Fruit fly (Drosophila melanogaster) whole organism, embryonic: ENCODE measurements around the gene CG31161.

Experiments
- Blimp-1 ChIP-seq: fragments of 200-800 bp; sonication (Bioruptor generic); optimal IDR thresholded peaks from 3 replicates; lab custom pipeline; 2018; ENCODE audit warnings: missing biosample characterization, missing genetic modification characterization, mild to moderate bottlenecking, moderate library complexity, missing genetic modification reagents
- Bteb2 ChIP-seq: fragments of 200-800 bp; sonication (Bioruptor generic); optimal IDR thresholded peaks from 2 replicates; lab custom pipeline; 2016; ENCODE audit warnings: missing biosample characterization, missing genetic modification characterization
- CG10209 ChIP-seq: fragments of 200-800 bp; sonication (Bioruptor generic); optimal IDR thresholded peaks from 3 replicates; lab custom pipeline; 2017; ENCODE audit warnings: missing biosample characterization, mild to moderate bottlenecking, missing genetic modification characterization, missing genetic modification reagents
- CG10267 ChIP-seq: fragments of 200-800 bp; sonication (Bioruptor generic); optimal IDR thresholded peaks from 2 replicates; lab custom pipeline; 2018; ENCODE audit warnings: missing biosample characterization, mild to moderate bottlenecking, missing genetic modification characterization, moderate library complexity
- CG10979 ChIP-seq: fragments of 200-800 bp; sonication (Bioruptor generic); optimal IDR thresholded peaks from 2 replicates; lab custom pipeline; 2018; ENCODE audit warnings: missing biosample characterization, mild to moderate bottlenecking, missing genetic modification characterization, moderate library complexity
- CG11093 ChIP-seq: fragments of 200-800 bp; sonication (Bioruptor generic); IDR thresholded peaks from 3 replicates; pipeline ENCODE4 v1.3.6; 2022; ENCODE audit warnings: missing biosample characterization, missing genetic modification characterization
- CG13775 ChIP-seq: fragments of 200-800 bp; sonication (Bioruptor generic); optimal IDR thresholded peaks from 3 replicates; lab custom pipeline; 2017; ENCODE audit warnings: missing biosample characterization, mild to moderate bottlenecking, missing genetic modification characterization
- CG14441 ChIP-seq: fragments of 200-800 bp; sonication (Bioruptor generic); IDR thresholded peaks from 2 replicates; pipeline ENCODE4 v1.3.6; 2022; ENCODE audit warnings: missing biosample characterization, missing genetic modification characterization
- CG17186 ChIP-seq: fragments of 200-800 bp; sonication (Bioruptor generic); optimal IDR thresholded peaks from 3 replicates; lab custom pipeline; 2017; ENCODE audit warnings: missing biosample characterization, missing genetic modification reagents, missing genetic modification characterization
- CG2129 ChIP-seq: fragments of 200-800 bp; sonication (Bioruptor generic); IDR thresholded peaks from 2 replicates; pipeline ENCODE4 v1.3.6; 2022; ENCODE audit warnings: missing biosample characterization, missing genetic modification characterization; ENCODE audit not compliant: partially characterized antibody
- CG30020 ChIP-seq: fragments of 200-800 bp; optimal IDR thresholded peaks from 2 replicates; lab custom pipeline; 2019; ENCODE audit warnings: missing biosample characterization, mild to moderate bottlenecking, missing genetic modification characterization, moderate library complexity
- CG3726 ChIP-seq: fragments of 200-800 bp; sonication (Bioruptor generic); IDR thresholded peaks from 3 replicates; pipeline ENCODE4, ENCODE4 v1.3.6; 2022; ENCODE audit warnings: missing biosample characterization, missing genetic modification characterization
- CG5245 ChIP-seq: fragments of 200-800 bp; sonication (Bioruptor generic); optimal IDR thresholded peaks from 3 replicates; lab custom pipeline; 2016; ENCODE audit warnings: missing biosample characterization, missing genetic modification characterization
- CG5953 ChIP-seq: fragments of 200-800 bp; sonication (Bioruptor generic); IDR thresholded peaks from 2 replicates; pipeline ENCODE4 v1.3.6; 2022; ENCODE audit warnings: missing biosample characterization, missing genetic modification characterization
- CG6654 ChIP-seq: fragments of 200-800 bp; sonication (Bioruptor generic); optimal IDR thresholded peaks from 2 replicates; lab custom pipeline; 2017; ENCODE audit warnings: missing biosample characterization, mild to moderate bottlenecking, missing genetic modification characterization
- CG7928 ChIP-seq: fragments of 200-800 bp; sonication (Bioruptor generic); optimal IDR thresholded peaks from 2 replicates; lab custom pipeline; 2017; ENCODE audit warnings: missing biosample characterization, mild to moderate bottlenecking, missing genetic modification characterization
- CG8359 ChIP-seq: fragments of 200-800 bp; sonication (Bioruptor generic); optimal IDR thresholded peaks from 2 replicates; lab custom pipeline; 2017; ENCODE audit warnings: missing biosample characterization, mild to moderate bottlenecking, missing genetic modification characterization, borderline replicate concordance
- CG8944 ChIP-seq: fragments of 200-800 bp; sonication (Bioruptor generic); optimal IDR thresholded peaks from 3 replicates; lab custom pipeline; 2016; ENCODE audit warnings: missing biosample characterization, missing genetic modification characterization
- CG9215 ChIP-seq: fragments of 200-800 bp; sonication (Bioruptor generic); IDR thresholded peaks from 2 replicates; pipeline ENCODE4 v1.3.6; 2022; ENCODE audit warnings: missing biosample characterization, missing genetic modification characterization
- Camta ChIP-seq: fragments of 200-800 bp; sonication (Bioruptor generic); optimal IDR thresholded peaks from 2 replicates; lab custom pipeline; 2016; ENCODE audit warnings: missing biosample characterization, missing genetic modification characterization
- D19A ChIP-seq: fragments of 200-800 bp; optimal IDR thresholded peaks from 3 replicates; lab custom pipeline; 2019; ENCODE audit warnings: missing biosample characterization, mild to moderate bottlenecking, missing genetic modification characterization, moderate library complexity
- Dref ChIP-seq: fragments of 200-800 bp; sonication (Bioruptor generic); IDR thresholded peaks from 2 replicates; pipeline ENCODE4 v1.3.6; 2022; ENCODE audit warnings: missing biosample characterization, missing genetic modification characterization
- HLH3B ChIP-seq: fragments of 200-800 bp; sonication (Bioruptor generic); IDR thresholded peaks from 2 replicates; pipeline ENCODE4 v1.3.6; 2022; ENCODE audit warnings: missing biosample characterization, missing genetic modification characterization
- Hr39 ChIP-seq: fragments of >200 bp; optimal IDR thresholded peaks from 2 replicates; lab custom pipeline; 2017
- Hsf ChIP-seq: fragments of 200-800 bp; sonication (Bioruptor generic); optimal IDR thresholded peaks from 3 replicates; lab custom pipeline; 2016; ENCODE audit warnings: missing biosample characterization, missing genetic modification characterization
- MBD-R2 ChIP-seq: fragments of 200-800 bp; sonication (Bioruptor generic); IDR thresholded peaks from 2 replicates; pipeline ENCODE4 v1.3.6; 2022; ENCODE audit warnings: missing biosample characterization, missing genetic modification characterization
- Neu2 ChIP-seq: fragments of 200-800 bp; sonication (Bioruptor generic); optimal IDR thresholded peaks from 3 replicates; lab custom pipeline; 2016; ENCODE audit warnings: missing biosample characterization, missing genetic modification characterization, borderline replicate concordance
- Pdp1 ChIP-seq, 2 experiments: fragments of 200-800 bp; sonication (Bioruptor generic); optimal IDR thresholded peaks; 3 replicates each; lab custom pipeline; 2016; ENCODE audit warnings: missing biosample characterization in 2 of 2, missing genetic modification characterization in 2 of 2, mild to moderate bottlenecking in 1 of 2, moderate library complexity in 1 of 2
- ato ChIP-seq: fragments of 200-800 bp; sonication (Bioruptor generic); IDR thresholded peaks from 2 replicates; pipeline ENCODE4 v1.3.6; 2022; ENCODE audit warnings: missing biosample characterization, missing genetic modification characterization; ENCODE audit not compliant: partially characterized antibody
- br ChIP-seq: fragments of >200 bp; optimal IDR thresholded peaks from 2 replicates; lab custom pipeline; 2017
- crp ChIP-seq, 2 experiments: fragments of 200-800 bp; sonication (Bioruptor generic); optimal IDR thresholded peaks; 2 replicates in 1 of 2; 3 replicates in 1 of 2; lab custom pipeline; 2017; ENCODE audit warnings: missing biosample characterization in 2 of 2, missing genetic modification characterization in 2 of 2, mild to moderate bottlenecking in 1 of 2, moderate library complexity in 1 of 2
- dysf ChIP-seq: fragments of 200-800 bp; sonication (Bioruptor generic); IDR thresholded peaks from 3 replicates; pipeline ENCODE4 v1.3.6; 2022; ENCODE audit warnings: missing biosample characterization, missing genetic modification characterization
- gcm ChIP-seq: fragments of 200-800 bp; sonication (Bioruptor generic); optimal IDR thresholded peaks from 2 replicates; lab custom pipeline; 2019; ENCODE audit warnings: missing biosample characterization, mild to moderate bottlenecking, missing genetic modification characterization, moderate library complexity
- ind ChIP-seq: fragments of 200-800 bp; sonication (Bioruptor generic); optimal IDR thresholded peaks from 3 replicates; lab custom pipeline; 2016; ENCODE audit warnings: missing biosample characterization, missing genetic modification characterization
- insv ChIP-seq, 2 experiments: fragments of 200-800 bp; sonication (Bioruptor generic); optimal IDR thresholded peaks; 3 replicates each; lab custom pipeline; 2016 to 2018; ENCODE audit warnings: missing biosample characterization in 2 of 2, missing genetic modification characterization in 2 of 2
- lola ChIP-seq, 3 experiments: fragments of >200 bp in 2 of 3; fragments of 200-800 bp in 1 of 3; sonication (Bioruptor generic) in 1 of 3; optimal IDR thresholded peaks; 2 replicates each; lab custom pipeline; 2017 to 2019; ENCODE audit warnings: missing biosample characterization in 3 of 3, missing genetic modification characterization in 3 of 3, mild to moderate bottlenecking in 1 of 3, moderate library complexity in 1 of 3
- odd ChIP-seq: fragments of 200-800 bp; sonication (Bioruptor generic); optimal IDR thresholded peaks from 2 replicates; lab custom pipeline; 2017; ENCODE audit warnings: missing biosample characterization, mild to moderate bottlenecking, missing genetic modification characterization
- pho ChIP-seq: fragments of 200-800 bp; sonication (Bioruptor generic); optimal IDR thresholded peaks from 2 replicates; lab custom pipeline; 2016; ENCODE audit warnings: missing biosample characterization, missing genetic modification characterization
- pnt ChIP-seq: fragments of 200-800 bp; sonication (Bioruptor generic); optimal IDR thresholded peaks from 3 replicates; lab custom pipeline; 2016; ENCODE audit warnings: missing biosample characterization, missing genetic modification characterization
- sd ChIP-seq: fragments of 200-800 bp; sonication (Bioruptor generic); optimal IDR thresholded peaks from 3 replicates; lab custom pipeline; 2018; ENCODE audit warnings: missing biosample characterization, mild to moderate bottlenecking, missing genetic modification characterization, moderate library complexity
- sens ChIP-seq: fragments of 200-800 bp; sonication (Bioruptor generic); peaks from one replicate; lab custom pipeline; 2016; ENCODE audit warnings: missing biosample characterization, missing genetic modification characterization
- usp ChIP-seq: fragments of >200 bp; optimal IDR thresholded peaks from 2 replicates; lab custom pipeline; 2017; ENCODE audit warnings: missing biosample characterization, missing genetic modification characterization
- vnd ChIP-seq: fragments of 200-800 bp; sonication (Bioruptor generic); IDR thresholded peaks from 3 replicates; pipeline ENCODE4 v1.3.6; 2022; ENCODE audit warnings: missing biosample characterization, missing genetic modification characterization; ENCODE audit not compliant: partially characterized antibody
- z ChIP-seq: fragments of 200-800 bp; sonication (Bioruptor generic); IDR thresholded peaks from 3 replicates; pipeline ENCODE4 v1.3.6; 2022; ENCODE audit warnings: missing biosample characterization, missing genetic modification characterization
- zfh2 ChIP-seq: fragments of 200-800 bp; sonication (Bioruptor generic); optimal IDR thresholded peaks from 2 replicates; lab custom pipeline; 2016; ENCODE audit warnings: missing biosample characterization, missing genetic modification characterization

Gene CG31161

DNA sequence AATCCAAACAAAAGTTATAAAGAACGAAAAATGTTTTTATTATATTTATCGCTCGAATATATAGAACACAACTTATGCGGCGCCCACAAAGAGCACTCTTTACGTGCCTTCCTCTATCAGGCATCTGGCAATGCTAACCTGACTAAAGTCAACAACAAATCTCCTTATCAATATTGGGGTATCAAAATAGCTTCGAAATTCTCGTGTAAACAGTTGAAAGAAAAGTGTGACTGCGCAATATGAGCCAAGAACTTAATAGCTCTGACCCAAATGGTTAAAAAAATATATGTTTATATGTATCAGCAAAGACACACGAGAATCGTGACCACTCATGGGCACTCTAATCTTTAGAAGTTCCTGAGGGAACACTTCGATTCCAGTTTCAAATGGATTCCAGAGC is 14.8 kb downstream of the CG31161 start (continued):
- TF ChIP-seq CG5953 (GFP tag; lab: Robert Waterston, UW), result no peak
- no peak for TF ChIP-seq gcm (GFP tag; lab: Kevin White, UChicago)
- no peak for TF ChIP-seq CG17186
- TF ChIP-seq z (GFP tag; lab: Robert Waterston, UW), result no peak
- no peak for TF ChIP-seq insv (GFP tag; optimal IDR thresholded peaks at IDR 0.05; lab: Kevin White, UChicago)
- TF ChIP-seq CG13775, result no peak
- no peak for TF ChIP-seq CG9215 (GFP tag; lab: Robert Waterston, UW)
- no peak for TF ChIP-seq Bteb2
- TF ChIP-seq odd (GFP tag; lab: Kevin White, UChicago), result peak; percentile 21
- TF ChIP-seq Neu2, result no peak
- no peak for TF ChIP-seq usp (GFP tag; lab: Kevin White, UChicago)
- no peak for TF ChIP-seq Dref (GFP tag; lab: Robert Waterston, UW)
- no peak for TF ChIP-seq zfh2 (GFP tag; lab: Kevin White, UChicago)
- no peak for TF ChIP-seq CG8944 (GFP tag; lab: Kevin White, UChicago)
- no peak for TF ChIP-seq vnd
- no peak for TF ChIP-seq CG5245 (GFP tag; lab: Kevin White, UChicago)
- TF ChIP-seq CG2129 (GFP tag; lab: Robert Waterston, UW), result no peak
- no peak for TF ChIP-seq pho
- no peak for TF ChIP-seq br (lab: Kevin White, UChicago)
- no peak for TF ChIP-seq ato (GFP tag; lab: Robert Waterston, UW)
- TF ChIP-seq CG7928 (GFP tag; lab: Kevin White, UChicago), result no peak
- no peak for TF ChIP-seq dysf (GFP tag; lab: Robert Waterston, UW)
- TF ChIP-seq CG3726 (GFP tag; lab: Robert Waterston, UW), result no peak
- TF ChIP-seq CG14441 (GFP tag; lab: Robert Waterston, UW), result no peak
- no peak for TF ChIP-seq CG11093
- TF ChIP-seq Blimp-1 (GFP tag; lab: Kevin White, UChicago), result no peak
- TF ChIP-seq crp (GFP tag; optimal IDR thresholded peaks at IDR 0.05; lab: Kevin White, UChicago), result no peak
- no peak for TF ChIP-seq lola (GFP tag; optimal IDR thresholded peaks at IDR 0.05; lab: Kevin White, UChicago)
- TF ChIP-seq Hsf (GFP tag; lab: Kevin White, UChicago), result no peak
- TF ChIP-seq Camta (GFP tag; lab: Kevin White, UChicago), result peak; percentile 23
- no peak for TF ChIP-seq ind
- no peak for TF ChIP-seq Hr39 (lab: Kevin White, UChicago)
- no peak for TF ChIP-seq CG10979 (tag; lab: Kevin White, UChicago)
- peak; percentile 26 for TF ChIP-seq D19A
- no peak for TF ChIP-seq CG30020 (tag; lab: Kevin White, UChicago)
- TF ChIP-seq pnt, result no peak
- TF ChIP-seq CG10267 (tag; lab: Kevin White, UChicago), result no peak
- no peak for TF ChIP-seq HLH3B
- TF ChIP-seq CG10209, result peak; percentile 36
- TF ChIP-seq, all 482 proteins: peak for 61

DNA sequence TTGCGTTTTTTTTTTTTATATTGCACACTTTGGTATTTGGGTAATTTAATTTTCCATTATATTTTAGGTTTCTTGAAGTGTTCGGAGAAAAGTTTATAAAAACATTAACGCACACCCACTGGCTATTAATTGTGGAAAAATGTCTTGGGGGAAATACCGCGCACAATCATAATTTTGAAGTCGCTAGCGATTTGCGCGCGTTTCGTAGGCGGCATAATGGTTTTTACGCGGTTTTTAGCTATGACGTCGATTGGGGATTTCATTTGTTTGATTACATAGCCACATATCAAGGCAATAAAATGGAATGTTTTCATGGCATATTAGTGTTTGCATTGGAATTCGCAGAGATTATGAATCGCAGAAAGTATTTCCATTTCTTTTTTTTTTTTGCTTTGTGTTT is 15.9 kb downstream of the CG31161 start:
- TF ChIP-seq sd, result peak; percentile 50
- peak; percentile 31 for TF ChIP-seq sens (GFP tag; lab: Kevin White, UChicago)
- TF ChIP-seq MBD-R2 (GFP tag; lab: Robert Waterston, UW), result no peak
- peak in 1 of 2 experiments; percentile 20 for TF ChIP-seq Pdp1 (GFP tag; optimal IDR thresholded peaks at IDR 0.05; lab: Kevin White, UChicago)
- no peak for TF ChIP-seq CG6654 (GFP tag; lab: Kevin White, UChicago)
- TF ChIP-seq vnd, result no peak
- TF ChIP-seq CG8359 (GFP tag; lab: Kevin White, UChicago), result peak; percentile 99
